Fruit fly (Drosophila melanogaster) whole organism, embryonic: ENCODE measurements around the gene P58IPK.

Source experiments
- CG10147 ChIP-seq: fragments of 200-800 bp; sonication (Bioruptor generic); optimal IDR thresholded peaks from 2 replicates; lab custom pipeline; 2019; ENCODE audit warnings: missing biosample characterization, mild to moderate bottlenecking, missing genetic modification characterization, moderate library complexity
- CG1024 ChIP-seq: fragments of 200-800 bp; sonication (Bioruptor generic); IDR thresholded peaks from 2 replicates; pipeline ENCODE4 v1.3.6; 2022; ENCODE audit warnings: missing biosample characterization, missing genetic modification characterization
- CG10321 ChIP-seq: fragments of 200-800 bp; sonication (Bioruptor generic); IDR thresholded peaks from 2 replicates; pipeline ENCODE4 v1.3.6; 2022; ENCODE audit warnings: missing biosample characterization, missing genetic modification characterization
- CG11085 ChIP-seq: fragments of 200-800 bp; sonication (Bioruptor generic); IDR thresholded peaks from 2 replicates; pipeline ENCODE4 v1.3.6; 2022; ENCODE audit warnings: missing biosample characterization, missing genetic modification characterization
- CG11093 ChIP-seq: fragments of 200-800 bp; sonication (Bioruptor generic); IDR thresholded peaks from 3 replicates; pipeline ENCODE4 v1.3.6; 2022; ENCODE audit warnings: missing biosample characterization, missing genetic modification characterization
- CG11456 ChIP-seq: fragments of 200-800 bp; sonication (Bioruptor generic); IDR thresholded peaks from 3 replicates; pipeline ENCODE4 v1.3.6; 2022; ENCODE audit warnings: missing biosample characterization, missing genetic modification characterization
- CG14965 ChIP-seq: fragments of 200-800 bp; sonication (Bioruptor generic); optimal IDR thresholded peaks from 2 replicates; lab custom pipeline; 2016; ENCODE audit warnings: missing biosample characterization, missing genetic modification characterization, borderline replicate concordance
- CG1529 ChIP-seq: fragments of 200-800 bp; sonication (Bioruptor generic); optimal IDR thresholded peaks from 3 replicates; lab custom pipeline; 2018; ENCODE audit warnings: missing biosample characterization, missing genetic modification characterization
- CG16779 ChIP-seq: fragments of 200-800 bp; sonication (Bioruptor generic); IDR thresholded peaks from 2 replicates; pipeline ENCODE4 v1.3.6; 2022; ENCODE audit warnings: missing biosample characterization, missing genetic modification characterization
- CG18476 ChIP-seq: fragments of 200-800 bp; sonication (Bioruptor generic); optimal IDR thresholded peaks from 2 replicates; lab custom pipeline; 2016; ENCODE audit warnings: missing biosample characterization, mild to moderate bottlenecking, missing genetic modification characterization
- CG2199 ChIP-seq: fragments of 200-800 bp; sonication (Bioruptor generic); IDR thresholded peaks from 3 replicates; pipeline ENCODE4 v1.3.6; 2022; ENCODE audit warnings: missing biosample characterization, missing genetic modification characterization
- CG3163 ChIP-seq: fragments of 200-800 bp; sonication (Bioruptor generic); optimal IDR thresholded peaks from 3 replicates; lab custom pipeline; 2016; ENCODE audit warnings: missing biosample characterization, missing genetic modification characterization
- CG33213 ChIP-seq: fragments of 200-800 bp; sonication (Bioruptor generic); optimal IDR thresholded peaks from 3 replicates; lab custom pipeline; 2016; ENCODE audit warnings: missing biosample characterization, missing genetic modification characterization
- CG4707 ChIP-seq: fragments of 200-800 bp; sonication (Bioruptor generic); optimal IDR thresholded peaks from 2 replicates; lab custom pipeline; 2018; ENCODE audit warnings: missing biosample characterization, mild to moderate bottlenecking, missing genetic modification characterization, moderate library complexity
- CG5953 ChIP-seq: fragments of 200-800 bp; sonication (Bioruptor generic); IDR thresholded peaks from 2 replicates; pipeline ENCODE4 v1.3.6; 2022; ENCODE audit warnings: missing biosample characterization, missing genetic modification characterization
- CG6765 ChIP-seq: fragments of 200-800 bp; sonication (Bioruptor generic); optimal IDR thresholded peaks from 3 replicates; lab custom pipeline; 2017; ENCODE audit warnings: missing biosample characterization, mild to moderate bottlenecking, missing genetic modification characterization
- CG6791 ChIP-seq: fragments of 200-800 bp; sonication (Bioruptor generic); IDR thresholded peaks from 3 replicates; pipeline ENCODE4 v1.3.6; 2022; ENCODE audit warnings: missing biosample characterization, missing genetic modification characterization; ENCODE audit not compliant: partially characterized antibody
- CG7556 ChIP-seq: fragments of 200-800 bp; sonication (Bioruptor generic); optimal IDR thresholded peaks from 2 replicates; lab custom pipeline; 2017; ENCODE audit warnings: missing biosample characterization, mild to moderate bottlenecking, missing genetic modification characterization
- CG8089 ChIP-seq: fragments of 200-800 bp; sonication (Bioruptor generic); optimal IDR thresholded peaks from 3 replicates; lab custom pipeline; 2016; ENCODE audit warnings: missing biosample characterization, missing genetic modification characterization
- CoRest ChIP-seq: fragments of 200-800 bp; sonication (Bioruptor generic); optimal IDR thresholded peaks from 3 replicates; lab custom pipeline; 2018; ENCODE audit warnings: missing biosample characterization, mild to moderate bottlenecking, missing genetic modification characterization, moderate library complexity
- D19B ChIP-seq: fragments of 200-800 bp; sonication (Bioruptor generic); optimal IDR thresholded peaks from 2 replicates; lab custom pipeline; 2017; ENCODE audit warnings: missing biosample characterization, mild to moderate bottlenecking, missing genetic modification characterization
- Doc2 ChIP-seq: fragments of 200-800 bp; sonication (Bioruptor generic); IDR thresholded peaks from 2 replicates; pipeline ENCODE4 v1.3.6; 2022; ENCODE audit warnings: missing biosample characterization, missing genetic modification characterization
- Dref ChIP-seq: fragments of 200-800 bp; sonication (Bioruptor generic); IDR thresholded peaks from 2 replicates; pipeline ENCODE4 v1.3.6; 2022; ENCODE audit warnings: missing biosample characterization, missing genetic modification characterization
- Ets97D ChIP-seq: fragments of 200-800 bp; sonication (Bioruptor generic); optimal IDR thresholded peaks from 3 replicates; lab custom pipeline; 2016; ENCODE audit warnings: missing biosample characterization, missing genetic modification characterization
- NC2α ChIP-seq: fragments of 200-800 bp; sonication (Bioruptor generic); optimal IDR thresholded peaks from 2 replicates; lab custom pipeline; 2016; ENCODE audit warnings: missing biosample characterization, missing genetic modification characterization
- NFAT ChIP-seq: fragments of 200-800 bp; sonication (Bioruptor generic); IDR thresholded peaks from 2 replicates; pipeline ENCODE4 v1.3.6; 2022; ENCODE audit warnings: missing biosample characterization, missing genetic modification characterization
- Xbp1 ChIP-seq: fragments of 200-800 bp; sonication (Bioruptor generic); optimal IDR thresholded peaks from 3 replicates; lab custom pipeline; 2016; ENCODE audit warnings: missing biosample characterization, mild to moderate bottlenecking, missing genetic modification characterization
- al ChIP-seq: fragments of 200-800 bp; sonication (Bioruptor generic); IDR thresholded peaks from 2 replicates; pipeline ENCODE4 v1.3.6; 2022; ENCODE audit warnings: missing biosample characterization, missing genetic modification characterization
- ara ChIP-seq: fragments of 200-800 bp; sonication (Bioruptor generic); IDR thresholded peaks from 2 replicates; pipeline ENCODE4 v1.3.6; 2022; ENCODE audit warnings: missing biosample characterization, missing genetic modification characterization
- az2 ChIP-seq: fragments of 200-800 bp; sonication (Bioruptor generic); optimal IDR thresholded peaks from 3 replicates; lab custom pipeline; 2016; ENCODE audit warnings: missing biosample characterization, missing genetic modification characterization
- cg ChIP-seq: fragments of 200-800 bp; sonication (Bioruptor generic); optimal IDR thresholded peaks from 3 replicates; lab custom pipeline; 2019; ENCODE audit warnings: missing biosample characterization, mild to moderate bottlenecking, missing genetic modification characterization, moderate library complexity
- crc ChIP-seq: fragments of 200-800 bp; sonication (Bioruptor generic); optimal IDR thresholded peaks from 2 replicates; lab custom pipeline; 2016; ENCODE audit warnings: missing biosample characterization, missing genetic modification characterization
- dimm ChIP-seq: fragments of 200-800 bp; sonication (Bioruptor generic); IDR thresholded peaks from 2 replicates; pipeline ENCODE4 v1.3.6; 2022; ENCODE audit warnings: missing biosample characterization, missing genetic modification characterization
- dmrt11E ChIP-seq: fragments of 200-800 bp; sonication (Bioruptor generic); optimal IDR thresholded peaks from 3 replicates; lab custom pipeline; 2018; ENCODE audit warnings: missing biosample characterization, mild to moderate bottlenecking, missing genetic modification characterization, moderate library complexity
- eyg ChIP-seq: fragments of 200-800 bp; sonication (Bioruptor generic); optimal IDR thresholded peaks from 3 replicates; lab custom pipeline; 2016; ENCODE audit warnings: missing biosample characterization, missing genetic modification characterization
- fu2 ChIP-seq: fragments of 200-800 bp; sonication (Bioruptor generic); optimal IDR thresholded peaks from 2 replicates; lab custom pipeline; 2016; ENCODE audit warnings: missing biosample characterization, missing genetic modification characterization
- gt ChIP-seq: fragments of 200-800 bp; sonication (Bioruptor generic); IDR thresholded peaks from 2 replicates; pipeline ENCODE4 v1.3.6; 2022; ENCODE audit warnings: missing biosample characterization, missing genetic modification characterization
- insv ChIP-seq, 2 experiments: fragments of 200-800 bp; sonication (Bioruptor generic); optimal IDR thresholded peaks; 3 replicates each; lab custom pipeline; 2016 to 2018; ENCODE audit warnings: missing biosample characterization in 2 of 2, missing genetic modification characterization in 2 of 2
- inv ChIP-seq: fragments of 200-800 bp; sonication (Bioruptor generic); IDR thresholded peaks from 2 replicates; pipeline ENCODE4 v1.3.6; 2022; ENCODE audit warnings: missing biosample characterization, missing genetic modification characterization; ENCODE audit not compliant: partially characterized antibody
- jumu ChIP-seq: fragments of 200-800 bp; sonication (Bioruptor generic); optimal IDR thresholded peaks from 3 replicates; lab custom pipeline; 2016; ENCODE audit warnings: missing biosample characterization, missing genetic modification characterization
- lilli ChIP-seq: fragments of 200-800 bp; sonication (Bioruptor generic); optimal IDR thresholded peaks from 3 replicates; lab custom pipeline; 2016; ENCODE audit warnings: missing biosample characterization, missing genetic modification characterization
- nerfin-1 ChIP-seq: fragments of 200-800 bp; sonication (Bioruptor generic); optimal IDR thresholded peaks from 3 replicates; lab custom pipeline; 2019; ENCODE audit warnings: missing biosample characterization, mild to moderate bottlenecking, missing genetic modification characterization, moderate library complexity
- nerfin-2 ChIP-seq: fragments of 200-800 bp; sonication (Bioruptor generic); IDR thresholded peaks from 2 replicates; pipeline ENCODE4 v1.3.6; 2022; ENCODE audit warnings: missing biosample characterization, missing genetic modification characterization; ENCODE audit not compliant: partially characterized antibody
- slou ChIP-seq: fragments of 200-800 bp; sonication (Bioruptor generic); optimal IDR thresholded peaks from 3 replicates; lab custom pipeline; 2016; ENCODE audit warnings: missing biosample characterization, missing genetic modification characterization
- sna ChIP-seq: fragments of 200-800 bp; sonication (Bioruptor generic); IDR thresholded peaks from 2 replicates; pipeline ENCODE4 v1.3.6; 2022; ENCODE audit warnings: missing biosample characterization, missing genetic modification characterization; ENCODE audit not compliant: partially characterized antibody
- tin ChIP-seq: fragments of 200-800 bp; sonication (Bioruptor generic); optimal IDR thresholded peaks from 3 replicates; lab custom pipeline; 2016; ENCODE audit warnings: missing biosample characterization, missing genetic modification characterization
- trem ChIP-seq: fragments of 200-800 bp; optimal IDR thresholded peaks from 3 replicates; lab custom pipeline; 2019; ENCODE audit warnings: missing biosample characterization, mild to moderate bottlenecking, missing genetic modification characterization, moderate library complexity
- tx ChIP-seq: fragments of 200-800 bp; sonication (Bioruptor generic); optimal IDR thresholded peaks from 2 replicates; lab custom pipeline; 2016; ENCODE audit warnings: missing biosample characterization, missing genetic modification characterization
- wdn ChIP-seq: fragments of 200-800 bp; sonication (Bioruptor generic); IDR thresholded peaks from 2 replicates; pipeline ENCODE4 v1.3.6; 2022; ENCODE audit warnings: missing biosample characterization, missing genetic modification characterization
- wor ChIP-seq: fragments of 200-800 bp; sonication (Bioruptor generic); IDR thresholded peaks from 2 replicates; pipeline ENCODE4 v1.3.6; 2022; ENCODE audit warnings: missing biosample characterization, missing genetic modification characterization

P58IPK gene

DNA sequence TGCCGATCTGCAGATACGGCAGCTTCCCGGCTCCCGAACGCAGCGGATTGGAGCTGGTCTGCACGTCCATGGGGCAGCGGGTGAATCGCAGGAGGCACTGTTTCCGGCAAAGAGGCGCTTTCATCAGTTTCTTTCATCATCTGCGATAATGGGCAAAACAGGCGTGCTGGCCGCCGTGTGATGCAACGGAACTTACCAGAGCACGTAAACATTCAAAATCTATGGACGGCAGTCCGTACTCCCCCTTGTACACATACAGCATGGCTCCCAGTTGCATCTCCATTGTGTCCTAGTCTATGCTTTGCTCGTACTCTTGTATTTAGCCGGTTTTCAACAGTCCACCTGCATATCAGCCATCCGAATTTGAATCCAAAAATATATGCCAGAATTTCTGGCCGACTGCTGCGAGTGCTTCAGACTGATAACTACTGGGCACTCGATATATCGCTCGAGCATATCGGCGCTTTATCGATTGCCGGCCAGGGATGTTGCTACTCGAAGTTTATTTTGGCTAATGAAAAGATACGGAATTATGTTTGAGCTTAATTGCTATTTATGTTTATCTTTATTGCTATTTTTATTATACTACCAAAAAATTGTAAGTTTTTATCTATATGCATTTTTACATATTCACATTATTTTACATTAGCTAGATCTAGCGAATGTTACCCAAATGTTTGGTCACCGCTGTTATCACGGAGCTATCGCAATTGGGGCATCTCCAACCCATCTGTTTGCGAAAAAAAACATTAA is 23.3 kb upstream of the P58IPK start, which contains the start of the genes CG9393 and Vps45 (continued):
- peak; percentile 46 for TF ChIP-seq CG8089 (GFP tag; lab: Kevin White, UChicago)
- peak; percentile 78 for TF ChIP-seq trem (tag; lab: Kevin White, UChicago)
- TF ChIP-seq Doc2 (GFP tag; lab: Robert Waterston, UW), result no peak
- TF ChIP-seq CG11456 (GFP tag; lab: Robert Waterston, UW), result no peak
- TF ChIP-seq NFAT (GFP tag; lab: Robert Waterston, UW), result peak; percentile 35; the same call in 1 of the 2 replicates
- peak; percentile 91 for TF ChIP-seq Dref (GFP tag; lab: Robert Waterston, UW)
- peak; percentile 12 for TF ChIP-seq CG33213 (GFP tag; lab: Kevin White, UChicago)
- TF ChIP-seq insv (GFP tag; optimal IDR thresholded peaks at IDR 0.05; lab: Kevin White, UChicago), result peak in 1 of 2 experiments; percentile 44
- peak; percentile 93 for TF ChIP-seq inv
- peak; percentile 50 for TF ChIP-seq CG7556 (GFP tag; lab: Kevin White, UChicago)
- no peak for TF ChIP-seq CG4707 (GFP tag; lab: Kevin White, UChicago)
- TF ChIP-seq al (GFP tag; lab: Robert Waterston, UW), result peak; percentile 67
- peak; percentile 35 for TF ChIP-seq CG3163 (GFP tag; lab: Kevin White, UChicago)
- peak; percentile 48 for TF ChIP-seq az2 (GFP tag; lab: Kevin White, UChicago)
- no peak for TF ChIP-seq CG1024 (GFP tag; lab: Robert Waterston, UW)
- TF ChIP-seq sna (GFP tag; lab: Robert Waterston, UW), result peak; percentile 90
- peak; percentile 49; the same call in 1 of the 2 replicates for TF ChIP-seq CG11085 (GFP tag; lab: Robert Waterston, UW)
- TF ChIP-seq jumu (GFP tag; lab: Kevin White, UChicago), result peak; percentile 62
- no peak for TF ChIP-seq CG2199
- TF ChIP-seq NC2α, result peak; percentile 29
- 0 out of 2 replicates have a peak, but pooled peaks have one; percentile 16 for TF ChIP-seq CG10321 (GFP tag; lab: Robert Waterston, UW)
- no peak for TF ChIP-seq dimm (GFP tag; lab: Robert Waterston, UW)
- no peak for TF ChIP-seq CG11093 (GFP tag; lab: Robert Waterston, UW)
- no peak for TF ChIP-seq gt (GFP tag; lab: Robert Waterston, UW)
- peak; percentile 77 for TF ChIP-seq Ets97D (GFP tag; lab: Kevin White, UChicago)
- TF ChIP-seq dmrt11E (tag; lab: Kevin White, UChicago), result peak; percentile 59
- TF ChIP-seq fu2 (GFP tag; lab: Kevin White, UChicago), result peak; percentile 71
- TF ChIP-seq CG6791, result peak; percentile 91
- TF ChIP-seq CG14965 (GFP tag; lab: Kevin White, UChicago), result no peak
- TF ChIP-seq CG5953 (GFP tag; lab: Robert Waterston, UW), result no peak
- peak; percentile 76 for TF ChIP-seq CoRest (tag; lab: Kevin White, UChicago)
- no peak for TF ChIP-seq eyg
- TF ChIP-seq nerfin-2 (GFP tag; lab: Robert Waterston, UW), result peak; percentile 94
- no peak for TF ChIP-seq wdn (GFP tag; lab: Robert Waterston, UW)
- peak; percentile 37 for TF ChIP-seq ara (GFP tag; lab: Robert Waterston, UW)
- no peak for TF ChIP-seq crc
- no peak for TF ChIP-seq slou (GFP tag; lab: Kevin White, UChicago)
- peak; percentile 70 for TF ChIP-seq tin (GFP tag; lab: Kevin White, UChicago)
- no peak for TF ChIP-seq cg (GFP tag; lab: Kevin White, UChicago)
- TF ChIP-seq CG18476 (GFP tag; lab: Kevin White, UChicago), result peak; percentile 52
- no peak for TF ChIP-seq wor (GFP tag; lab: Robert Waterston, UW)
- no peak for TF ChIP-seq CG1529 (GFP tag; lab: Kevin White, UChicago)
- peak; percentile 71 for TF ChIP-seq Xbp1
- TF ChIP-seq nerfin-1 (tag; lab: Kevin White, UChicago), result peak; percentile 49
- TF ChIP-seq CG16779, result no peak
- no peak for TF ChIP-seq D19B (GFP tag; lab: Kevin White, UChicago)
- peak; percentile 84 for TF ChIP-seq lilli (GFP tag; lab: Kevin White, UChicago)
- TF ChIP-seq tx (GFP tag; lab: Kevin White, UChicago), result peak; percentile 25
- no peak for TF ChIP-seq CG10147 (GFP tag; lab: Kevin White, UChicago)
- TF ChIP-seq CG6765 (GFP tag; lab: Kevin White, UChicago), result no peak
